Worm (Caenorhabditis elegans): ENCODE measurements around the gene pde-2.
A peak's percentile ranks its signal among the peaks of the same experiment; 100 is the strongest.
"Not testable (repeated sequence)": the region's sequence is repeated elsewhere in the genome, so short reads cannot be mapped to it uniquely, and the experiment has no call there.

The pde-2 gene

DNA sequence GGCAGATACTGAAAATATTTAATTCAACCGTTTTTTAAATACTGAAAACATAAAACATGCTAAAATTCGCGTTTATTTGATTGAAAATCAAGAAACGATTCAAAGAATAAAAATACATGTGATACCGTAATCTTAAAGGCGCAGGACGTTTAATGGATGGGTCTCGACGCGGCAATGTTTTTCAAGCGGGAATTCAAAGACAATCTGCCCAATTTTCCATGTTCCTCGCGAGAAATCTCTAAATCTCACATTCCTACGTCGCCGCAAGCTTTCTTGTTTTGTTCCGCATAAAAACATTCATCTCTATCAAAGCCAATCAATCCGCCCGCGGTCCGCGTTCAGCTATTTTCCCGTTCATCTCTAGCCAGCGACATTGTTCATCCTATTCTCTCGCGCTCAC is 19.8 kb upstream of the pde-2 start:
- peak in 1 of 3 experiments; percentile 6 for TF ChIP-seq dpl-1 (GFP tag; optimal IDR thresholded peaks at IDR 0.05)
- no peak for TF ChIP-seq ama-1 (optimal IDR thresholded peaks at IDR 0.05)

DNA sequence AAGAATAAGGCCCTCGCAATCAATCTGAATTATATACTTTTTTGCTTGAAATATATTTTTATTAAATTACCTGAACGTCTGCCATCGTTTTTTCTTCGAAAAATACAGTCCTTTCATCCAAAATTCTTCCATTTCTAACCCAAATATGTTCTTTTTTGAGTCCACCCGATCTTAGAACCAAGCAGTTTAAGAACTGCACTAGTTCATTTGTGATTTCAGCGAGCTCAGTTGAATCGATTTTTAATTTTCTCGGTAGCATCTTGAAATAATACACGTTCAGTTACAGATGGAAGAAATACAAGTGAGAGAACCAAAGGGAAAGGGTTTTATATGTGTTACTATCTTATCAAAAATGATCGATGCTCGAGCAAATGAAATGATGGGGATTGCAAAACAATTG is 17.8 kb upstream of the pde-2 start, which contains the start of gene F59B2.3:
TSS of gene F59B2.3 (minus strand) at position 259 of the 400 bp plus-strand sequence.
- no peak for TF ChIP-seq efl-1 (optimal IDR thresholded peaks at IDR 0.05)
- TF ChIP-seq efl-1 (GFP tag; optimal IDR thresholded peaks at IDR 0.05 in 1 of 2) = peak in 1 of 2 experiments; percentile 66
- no peak for TF ChIP-seq nhr-77 (tag; optimal IDR thresholded peaks at IDR 0.05)
- TF ChIP-seq vab-15 (tag; optimal IDR thresholded peaks at IDR 0.05) = no peak
- no peak for TF ChIP-seq snu-23 (GFP tag; optimal IDR thresholded peaks at IDR 0.05)
- no peak for TF ChIP-seq dsc-1 (tag; optimal IDR thresholded peaks at IDR 0.05)
- TF ChIP-seq unc-62 (GFP tag; optimal IDR thresholded peaks at IDR 0.05) = no peak
- no peak for TF ChIP-seq snpc-4 (tag; optimal IDR thresholded peaks at IDR 0.05)
- no peak for TF ChIP-seq pag-3 (tag; optimal IDR thresholded peaks at IDR 0.05; ENCODE audit: borderline replicate concordance, insufficient read depth)

DNA sequence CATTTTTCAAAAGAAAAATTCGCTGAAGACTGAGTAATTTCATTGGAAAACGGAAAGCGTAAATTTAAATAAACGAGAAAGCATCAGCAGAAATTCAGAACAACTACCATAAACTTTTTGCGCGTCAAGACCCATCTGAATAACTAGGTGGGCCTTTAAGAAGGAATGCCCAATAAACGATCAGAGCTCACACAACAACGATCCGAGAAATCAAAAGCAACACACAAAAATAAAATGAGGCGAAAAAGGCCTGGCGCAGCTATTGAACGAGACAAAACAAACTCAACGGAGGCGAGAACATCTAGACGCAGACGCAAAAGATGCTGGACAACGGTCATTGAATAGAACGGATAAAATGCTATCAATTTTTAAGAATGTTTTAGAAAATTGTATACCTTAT is 17.2 kb upstream of the pde-2 start:
- TF ChIP-seq elt-2 (tag; optimal IDR thresholded peaks at IDR 0.05) (no peak), efl-1 (optimal IDR thresholded peaks at IDR 0.05) (no peak), efl-1 (GFP tag; optimal IDR thresholded peaks at IDR 0.05 in 1 of 2) (peak in 1 of 2 experiments; percentile 51), sox-4 (tag; optimal IDR thresholded peaks at IDR 0.05) (no peak), aly-2 (tag; optimal IDR thresholded peaks at IDR 0.05) (no peak)

DNA sequence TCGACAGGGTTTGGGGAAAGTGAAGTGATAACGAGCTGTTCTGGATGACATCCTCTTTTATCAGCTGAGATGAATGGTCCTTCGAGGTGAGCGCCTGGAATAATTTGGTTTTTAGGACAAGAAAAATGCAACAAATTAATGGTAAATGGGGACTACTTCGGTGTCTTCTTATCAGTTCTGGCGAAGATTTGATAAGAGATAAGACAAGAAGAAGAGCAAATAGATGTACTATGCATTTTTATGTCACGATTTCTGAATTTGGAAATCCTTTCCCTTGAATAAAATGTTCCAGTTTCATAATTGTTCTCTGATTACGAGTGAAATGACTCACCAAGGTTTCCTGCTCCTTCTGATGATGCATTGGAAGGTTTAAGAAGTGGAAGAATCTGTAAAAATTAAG is 16.1 kb upstream of the pde-2 start:
- TF ChIP-seq ceh-82 (tag; optimal IDR thresholded peaks at IDR 0.05) (no peak), nhr-77 (tag; optimal IDR thresholded peaks at IDR 0.05) (no peak), elt-2 (tag; optimal IDR thresholded peaks at IDR 0.05) (peak; percentile 54)

DNA sequence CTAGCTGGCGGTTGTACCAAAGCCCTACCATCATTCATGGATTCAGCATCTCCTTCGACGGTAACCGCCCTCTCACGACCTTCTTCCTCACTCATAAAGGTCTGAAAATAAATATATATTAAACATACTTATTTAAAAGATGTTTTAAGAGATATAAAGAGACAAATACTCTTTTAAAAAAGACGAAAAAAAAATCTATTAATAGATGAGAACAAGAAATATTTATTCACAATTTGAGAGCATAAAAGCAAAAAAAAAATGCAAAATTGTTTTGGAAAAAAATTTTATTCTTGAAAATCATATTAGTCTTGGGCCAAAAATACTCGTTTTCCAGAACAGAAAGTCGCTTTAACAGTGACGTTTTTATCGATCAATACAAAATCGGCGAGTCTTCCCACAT is 15.0 kb upstream of the pde-2 start, which contains the start of gene skat-1:
TSS of gene skat-1 (minus strand) at position 101 of the 400 bp plus-strand sequence.
- TF ChIP-seq nhr-28 (tag; optimal IDR thresholded peaks at IDR 0.05) (no peak), fkh-10 (GFP tag; optimal IDR thresholded peaks at IDR 0.05) (no peak), lin-15B (tag; optimal IDR thresholded peaks at IDR 0.05) (no peak), tbx-2 (tag; optimal IDR thresholded peaks at IDR 0.05) (no peak), unc-98 (GFP tag; IDR thresholded peaks at IDR 0.05) (no peak), tlp-1 (tag; optimal IDR thresholded peaks at IDR 0.05) (no peak), nhr-77 (tag; optimal IDR thresholded peaks at IDR 0.05) (no peak), nhr-47 (tag; optimal IDR thresholded peaks at IDR 0.05) (no peak), Y116A8C.19 (tag; optimal IDR thresholded peaks at IDR 0.05; ENCODE audit: borderline replicate concordance) (no peak), mdl-1 (tag; optimal IDR thresholded peaks at IDR 0.05) (no peak), unc-130 (tag; optimal IDR thresholded peaks at IDR 0.05) (no peak), nhr-76 (tag; optimal IDR thresholded peaks at IDR 0.05) (no peak), mef-2 (tag; optimal IDR thresholded peaks at IDR 0.05) (no peak), vab-15 (tag; optimal IDR thresholded peaks at IDR 0.05) (no peak), ama-1 (optimal IDR thresholded peaks at IDR 0.05) (no peak), xbp-1 (tag; optimal IDR thresholded peaks at IDR 0.05) (no peak), pqm-1 (tag; optimal IDR thresholded peaks at IDR 0.05) (no peak), lin-39 (tag; optimal IDR thresholded peaks at IDR 0.05) (no peak), unc-30 (tag; optimal IDR thresholded peaks at IDR 0.05) (no peak)

DNA sequence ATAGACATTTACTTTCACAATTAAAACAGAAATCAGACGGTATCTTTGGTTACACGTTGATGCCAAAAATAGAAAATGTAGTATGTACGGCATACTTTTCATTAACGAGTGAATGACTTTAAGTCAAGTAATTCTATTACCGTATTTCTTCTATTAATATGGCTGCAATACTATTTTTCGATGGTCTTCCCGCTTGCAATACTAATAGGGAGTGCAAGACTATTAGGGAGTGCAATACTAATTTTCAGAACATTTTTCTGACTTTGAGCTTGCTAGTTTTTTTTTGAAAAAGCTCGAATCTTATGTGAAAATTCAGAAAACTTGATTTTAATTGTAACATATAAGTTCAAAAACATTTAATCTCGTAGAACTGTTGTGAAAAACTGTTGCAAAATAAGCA is 8.1 kb upstream of the pde-2 start, which contains the start of gene R08D7.7:
TSS of gene R08D7.7 (plus strand) at position 301 of the 400 bp plus-strand sequence.
- TF ChIP-seq unc-130 (tag; optimal IDR thresholded peaks at IDR 0.05); ets-5 (GFP tag; IDR thresholded peaks at IDR 0.05); ceh-90 (tag; optimal IDR thresholded peaks at IDR 0.05): not testable (repeated sequence)

All from whole organism, L1 larva.